Fruit fly (Drosophila melanogaster): ENCODE data around the gene CG42523.
A peak's percentile ranks its signal among the peaks of the same experiment; 100 is the strongest.

- TF ChIP-seq CG4496 (GFP tag; IDR thresholded peaks at IDR 0.05): peak; percentile 66
- peak; percentile 64 for TF ChIP-seq Ets98B (GFP tag; IDR thresholded peaks at IDR 0.05)
- TF ChIP-seq CG34367 (tag; optimal IDR thresholded peaks at IDR 0.05): no peak
- TF ChIP-seq CG12605 (GFP tag; IDR thresholded peaks at IDR 0.05): peak; percentile 88
- TF ChIP-seq rn (GFP tag; IDR thresholded peaks at IDR 0.05): no peak
Observed at dm6 chr2L:4810044-4810609, 47.4 kb downstream of the CG42523 start.
